Worm (Caenorhabditis elegans): ENCODE data around the gene C33H5.2.

DNA sequence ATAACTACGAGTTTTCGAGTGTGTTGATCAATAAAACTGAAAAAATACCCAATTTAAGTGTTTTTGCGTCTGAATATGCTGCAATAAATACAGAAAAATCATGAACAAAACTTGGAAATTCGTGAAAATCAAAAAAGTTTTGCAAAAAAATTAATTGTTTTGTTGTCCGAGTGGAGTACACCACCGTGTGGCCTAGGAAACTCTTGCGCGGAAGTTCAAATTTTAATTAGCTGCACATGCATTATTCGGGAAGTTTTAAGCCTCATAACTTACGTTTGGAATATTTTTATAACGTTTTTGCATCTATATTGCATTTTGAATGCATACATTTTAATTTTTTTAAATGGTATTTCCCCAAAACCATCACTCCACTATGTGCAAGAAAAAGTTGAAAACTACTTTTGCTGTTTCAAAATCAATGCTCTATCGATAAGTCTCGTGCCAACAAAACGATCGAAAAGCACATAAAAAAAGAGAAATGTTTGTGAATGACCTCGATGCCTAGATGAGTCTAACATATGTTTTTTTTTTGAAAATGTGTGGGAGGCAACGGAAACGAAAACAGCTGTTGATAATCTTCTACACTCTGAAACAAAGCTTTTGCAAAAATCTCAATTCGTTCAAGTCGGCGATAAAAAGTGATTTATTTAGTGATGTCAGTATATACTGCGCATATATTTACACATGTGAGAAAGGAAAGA is 11.7 kb downstream of the C33H5.2 start:
- TF ChIP-seq elt-1 (tag; optimal IDR thresholded peaks at IDR 0.05) (no peak), mbf-1 (tag; optimal IDR thresholded peaks at IDR 0.05) (no peak)

Data from whole organism, L2 larva.